Worm (Caenorhabditis elegans) whole organism, L4 larva: ENCODE data around the gene srt-28.

ENCODE experiments used
- F26F4.8 ChIP-seq: fragments of 200-800 bp; sonication (Bioruptor generic); conservative IDR thresholded peaks from 2 replicates; pipeline ENCODE4 v1.3.6; 2022; ENCODE audit warnings: missing genetic modification characterization, missing compliant biosample characterization
- F49E8.2 ChIP-seq: sonication (generic microtip); optimal IDR thresholded peaks from 2 replicates; lab custom pipeline; 2016; ENCODE audit warnings: missing compliant biosample characterization, mild to moderate bottlenecking, missing genetic modification characterization, borderline replicate concordance
- R02D3.7 ChIP-seq: fragments of 150-350 bp; sonication (generic microtip); optimal IDR thresholded peaks from 3 replicates; lab custom pipeline; 2014; ENCODE audit warnings: missing biosample characterization, missing genetic modification characterization
- T26A8.4 ChIP-seq: fragments of 200-800 bp; sonication (Bioruptor generic); IDR thresholded peaks from 2 replicates; pipeline ENCODE4 v1.3.6; 2022; ENCODE audit warnings: missing genetic modification characterization, missing compliant biosample characterization
- Y105C5A.15 ChIP-seq: fragments of 200-800 bp; sonication (Bioruptor generic); IDR thresholded peaks from 2 replicates; pipeline ENCODE4 v1.3.6; 2022; ENCODE audit warnings: missing genetic modification characterization, missing compliant biosample characterization
- Y48G9A.11 ChIP-seq: fragments of 200-800 bp; sonication (Bioruptor generic); IDR thresholded peaks from 2 replicates; pipeline ENCODE4 v1.3.6; 2022; ENCODE audit warnings: missing genetic modification reagents, missing genetic modification characterization, missing compliant biosample characterization
- Y5F2A.4 ChIP-seq: fragments of 200-800 bp; sonication (Bioruptor generic); optimal IDR thresholded peaks from 2 replicates; lab custom pipeline; 2018; ENCODE audit warnings: mild to moderate bottlenecking, missing genetic modification characterization, missing compliant biosample characterization
- aha-1 ChIP-seq: fragments of 150-350 bp; peaks from one replicate; lab custom pipeline; 2014; ENCODE audit warnings: missing biosample characterization, missing genetic modification characterization
- aly-2 ChIP-seq: sonication (generic microtip); optimal IDR thresholded peaks from 2 replicates; lab custom pipeline; 2018; ENCODE audit warnings: missing biosample characterization, missing genetic modification characterization
- ama-1 ChIP-seq: fragments of 150-350 bp; optimal IDR thresholded peaks from 2 replicates; lab custom pipeline; 2014; ENCODE audit warnings: inconsistent platforms, mixed read lengths
- arid-1 ChIP-seq: fragments of 200-800 bp; sonication (Bioruptor generic); conservative IDR thresholded peaks from 2 replicates; pipeline ENCODE4 v1.3.6; 2022; ENCODE audit warnings: missing genetic modification reagents, missing genetic modification characterization, missing compliant biosample characterization
- ceh-20 ChIP-seq: fragments of 200-800 bp; sonication (Bioruptor generic); IDR thresholded peaks from 2 replicates; pipeline ENCODE4 v1.3.6; 2022; ENCODE audit warnings: missing genetic modification reagents, missing genetic modification characterization, missing compliant biosample characterization
- ceh-28 ChIP-seq: fragments of 150-350 bp; optimal IDR thresholded peaks from 2 replicates; lab custom pipeline; 2014; ENCODE audit warnings: missing biosample characterization, missing genetic modification reagents, missing genetic modification characterization
- ceh-44 ChIP-seq: fragments of 200-800 bp; sonication (Bioruptor generic); IDR thresholded peaks from 2 replicates; pipeline ENCODE4 v1.3.6; 2022; ENCODE audit warnings: missing genetic modification reagents, missing genetic modification characterization, missing compliant biosample characterization
- ceh-82 ChIP-seq: sonication (generic microtip); optimal IDR thresholded peaks from 2 replicates; lab custom pipeline; 2017; ENCODE audit warnings: missing biosample characterization, missing genetic modification characterization
- ctbp-1 ChIP-seq: fragments of 200-800 bp; sonication (Bioruptor generic); IDR thresholded peaks from 2 replicates; pipeline ENCODE4 v1.3.6; 2022; ENCODE audit warnings: missing genetic modification reagents, missing genetic modification characterization, missing compliant biosample characterization
- dmd-6 ChIP-seq: fragments of 200-800 bp; sonication (Bioruptor generic); IDR thresholded peaks from 2 replicates; pipeline ENCODE4 v1.3.6; 2022; ENCODE audit warnings: missing genetic modification reagents, missing genetic modification characterization, missing compliant biosample characterization
- duxl-1 ChIP-seq: sonication (generic microtip); optimal IDR thresholded peaks from 2 replicates; lab custom pipeline; 2016; ENCODE audit warnings: mild to moderate bottlenecking, missing genetic modification characterization, moderate library complexity, missing compliant biosample characterization; ENCODE audit not compliant: poor library complexity
- egl-27 ChIP-seq: sonication (generic microtip); optimal IDR thresholded peaks from 3 replicates; lab custom pipeline; 2017; ENCODE audit warnings: missing biosample characterization, missing genetic modification reagents, missing genetic modification characterization
- fkh-10 ChIP-seq: fragments of 150-350 bp; optimal IDR thresholded peaks from 2 replicates; lab custom pipeline; 2014; ENCODE audit warnings: missing biosample characterization, missing genetic modification reagents, missing genetic modification characterization
- fos-1 ChIP-seq: fragments of 150-350 bp; optimal IDR thresholded peaks from 2 replicates; lab custom pipeline; 2014; ENCODE audit warnings: missing biosample characterization, missing genetic modification characterization
- gei-8 ChIP-seq: fragments of 200-800 bp; sonication (Bioruptor generic); optimal IDR thresholded peaks from 2 replicates; lab custom pipeline; 2018; ENCODE audit warnings: mild to moderate bottlenecking, missing genetic modification characterization, missing compliant biosample characterization
- hif-1 ChIP-seq, 2 experiments: sonication (generic microtip); optimal IDR thresholded peaks; 2 replicates each; lab custom pipeline; 2016 to 2017; ENCODE audit warnings: missing compliant biosample characterization in 2 of 2, missing genetic modification characterization in 2 of 2, missing genetic modification reagents in 2 of 2, missing genotype in 2 of 2, mild to moderate bottlenecking in 1 of 2
- lin-1 ChIP-seq: fragments of 200-800 bp; sonication (Bioruptor generic); IDR thresholded peaks from 2 replicates; pipeline ENCODE4 v1.3.6; 2022; ENCODE audit warnings: missing genetic modification reagents, missing genetic modification characterization, missing compliant biosample characterization
- lin-13 ChIP-seq: fragments of 150-350 bp; optimal IDR thresholded peaks from 2 replicates; lab custom pipeline; 2014; ENCODE audit warnings: missing biosample characterization, missing genetic modification reagents, missing genetic modification characterization
- lin-29 ChIP-seq: fragments of 200-800 bp; sonication (Bioruptor generic); IDR thresholded peaks from 2 replicates; pipeline ENCODE4 v1.3.6; 2022; ENCODE audit warnings: missing genetic modification reagents, missing genetic modification characterization, missing compliant biosample characterization
- lin-38 ChIP-seq: fragments of 200-800 bp; sonication (Bioruptor generic); IDR thresholded peaks from 2 replicates; pipeline ENCODE4 v1.3.6; 2022; ENCODE audit warnings: missing genetic modification reagents, missing genetic modification characterization, missing compliant biosample characterization
- lin-39 ChIP-seq: fragments of 150-350 bp; optimal IDR thresholded peaks from 2 replicates; lab custom pipeline; 2014; ENCODE audit warnings: missing biosample characterization, missing genetic modification reagents, missing genetic modification characterization
- lsy-2 ChIP-seq, 2 experiments: fragments of 150-350 bp in 1 of 2; sonication (generic microtip) in 1 of 2; optimal IDR thresholded peaks; 2 replicates each; lab custom pipeline; 2014 to 2017; ENCODE audit warnings: missing biosample characterization in 2 of 2, missing genetic modification characterization in 2 of 2
- madf-9 ChIP-seq: fragments of 200-800 bp; sonication (Bioruptor generic); conservative IDR thresholded peaks from 2 replicates; pipeline ENCODE4 v1.3.6; 2022; ENCODE audit warnings: missing genetic modification reagents, missing genetic modification characterization, missing compliant biosample characterization
- mxl-2 ChIP-seq: fragments of 200-800 bp; sonication (Bioruptor generic); conservative IDR thresholded peaks from 2 replicates; pipeline ENCODE4 v1.3.6; 2022; ENCODE audit warnings: missing genetic modification reagents, missing genetic modification characterization, missing compliant biosample characterization
- nhr-10 ChIP-seq: fragments of 150-350 bp; optimal IDR thresholded peaks from 2 replicates; lab custom pipeline; 2014; ENCODE audit warnings: missing biosample characterization, missing genetic modification characterization
- nhr-11 ChIP-seq: fragments of 150-350 bp; optimal IDR thresholded peaks from 2 replicates; lab custom pipeline; 2014; ENCODE audit warnings: missing biosample characterization, missing genetic modification characterization
- nhr-237 ChIP-seq: sonication (generic microtip); optimal IDR thresholded peaks from 2 replicates; lab custom pipeline; 2017; ENCODE audit warnings: missing biosample characterization, missing genetic modification characterization
- nhr-25 ChIP-seq: sonication (generic microtip); optimal IDR thresholded peaks from 2 replicates; lab custom pipeline; 2017; ENCODE audit warnings: missing genetic modification characterization, mild to moderate bottlenecking, missing compliant biosample characterization, antibody characterized with exemption, moderate library complexity, borderline replicate concordance; ENCODE audit not compliant: insufficient read depth
- nhr-41 ChIP-seq: fragments of 200-800 bp; sonication (Bioruptor generic); IDR thresholded peaks from 2 replicates; pipeline ENCODE4 v1.3.6; 2022; ENCODE audit warnings: missing genetic modification reagents, missing genetic modification characterization, missing compliant biosample characterization
- nhr-48 ChIP-seq: sonication (generic microtip); optimal IDR thresholded peaks from 2 replicates; lab custom pipeline; 2016; ENCODE audit warnings: mild to moderate bottlenecking, missing genetic modification characterization, missing compliant biosample characterization
- nhr-6 ChIP-seq: fragments of 150-350 bp; optimal IDR thresholded peaks from 2 replicates; lab custom pipeline; 2014; ENCODE audit warnings: missing biosample characterization, missing genetic modification characterization
- nhr-76 ChIP-seq: fragments of 150-350 bp; optimal IDR thresholded peaks from 2 replicates; lab custom pipeline; 2014; ENCODE audit warnings: missing biosample characterization, missing genetic modification characterization
- pha-4 ChIP-seq, 2 experiments: fragments of 150-350 bp in 1 of 2; fragments of 200-800 bp in 1 of 2; sonication (Bioruptor generic) in 1 of 2; IDR thresholded peaks in 1 of 2; optimal IDR thresholded peaks in 1 of 2; 2 replicates each; pipeline versions ENCODE4 v1.3.6 to Lab custom; 2014 to 2022; ENCODE audit warnings: missing genetic modification characterization in 2 of 2, missing genetic modification reagents in 2 of 2, missing biosample characterization in 1 of 2, missing compliant biosample characterization in 1 of 2
- pqm-1 ChIP-seq: sonication (generic microtip); optimal IDR thresholded peaks from 2 replicates; lab custom pipeline; 2017; ENCODE audit warnings: missing biosample characterization, missing genetic modification characterization
- rbr-2 ChIP-seq: sonication (generic microtip); optimal IDR thresholded peaks from 2 replicates; lab custom pipeline; 2016; ENCODE audit warnings: missing genotype, missing genetic modification characterization, missing compliant biosample characterization
- sdz-12 ChIP-seq: fragments of 200-800 bp; sonication (Bioruptor generic); optimal IDR thresholded peaks from 2 replicates; lab custom pipeline; 2018; ENCODE audit warnings: mild to moderate bottlenecking, missing genetic modification characterization, missing compliant biosample characterization
- set-16 ChIP-seq: fragments of 200-800 bp; sonication (Bioruptor generic); IDR thresholded peaks from 2 replicates; pipeline ENCODE4 v1.3.6; 2022; ENCODE audit warnings: missing genetic modification reagents, missing genetic modification characterization, missing compliant biosample characterization
- skn-1 ChIP-seq: fragments of 150-350 bp; optimal IDR thresholded peaks from 2 replicates; lab custom pipeline; 2014; ENCODE audit warnings: missing biosample characterization, missing genetic modification characterization
- spr-1 ChIP-seq: sonication (generic microtip); optimal IDR thresholded peaks from 2 replicates; lab custom pipeline; 2016; ENCODE audit warnings: mild to moderate bottlenecking, missing genetic modification characterization, missing compliant biosample characterization
- tag-97 ChIP-seq: fragments of 200-800 bp; sonication (Bioruptor generic); IDR thresholded peaks from 2 replicates; pipeline ENCODE4 v1.3.6; 2022; ENCODE audit warnings: missing genetic modification characterization, missing compliant biosample characterization
- unc-130 ChIP-seq: sonication (generic microtip); optimal IDR thresholded peaks from 2 replicates; lab custom pipeline; 2016; ENCODE audit warnings: missing genetic modification reagents, missing genetic modification characterization, missing compliant biosample characterization
- vab-7 ChIP-seq: fragments of 200-800 bp; sonication (Bioruptor generic); IDR thresholded peaks from 2 replicates; pipeline ENCODE4 v1.3.6; 2022; ENCODE audit warnings: missing genetic modification reagents, missing genetic modification characterization, missing compliant biosample characterization
- zag-1 ChIP-seq: fragments of 150-350 bp; optimal IDR thresholded peaks from 2 replicates; lab custom pipeline; 2014; ENCODE audit warnings: missing biosample characterization, missing genetic modification characterization
- zfp-3 ChIP-seq: fragments of 200-800 bp; sonication (Bioruptor generic); conservative IDR thresholded peaks from 2 replicates; pipeline ENCODE4 v1.3.6; 2022; ENCODE audit warnings: missing genetic modification reagents, missing genetic modification characterization, missing compliant biosample characterization
- zip-11 ChIP-seq: fragments of 200-800 bp; sonication (Bioruptor generic); IDR thresholded peaks from 2 replicates; pipeline ENCODE4 v1.3.6; 2022; ENCODE audit warnings: missing genetic modification characterization, missing compliant biosample characterization

srt-28 gene

ce11 chrV:2672603-2673002, 40.8 kb downstream of the srt-28 start, which contains the start of gene W02G9.3 (continued):
- TF ChIP-seq ceh-20 (GFP tag; lab: Robert Waterston, UW): no peak
- peak; percentile 40 for TF ChIP-seq unc-130 (GFP tag; lab: Kevin White, UChicago)
- TF ChIP-seq pqm-1 (tag; lab: Kevin White, UChicago): no peak
- no peak for TF ChIP-seq nhr-41 (GFP tag; lab: Robert Waterston, UW)
- no peak for TF ChIP-seq ctbp-1 (GFP tag; lab: Robert Waterston, UW)
- TF ChIP-seq pha-4 (GFP tag; IDR thresholded peaks at IDR 0.05; lab: Robert Waterston, UW): no peak
- TF ChIP-seq pha-4 (tag; optimal IDR thresholded peaks at IDR 0.05; lab: Kevin White, UChicago): peak; percentile 81
- no peak for TF ChIP-seq R02D3.7 (tag; lab: Kevin White, UChicago)
- TF ChIP-seq Y105C5A.15 (GFP tag; lab: Robert Waterston, UW): no peak
- TF ChIP-seq egl-27 (tag; lab: Kevin White, UChicago): no peak
- no peak for TF ChIP-seq zfp-3
- 0 out of 2 replicates have a peak, but pooled peaks have one; percentile 31 for TF ChIP-seq Y48G9A.11 (GFP tag; lab: Robert Waterston, UW)
- no peak for TF ChIP-seq gei-8 (GFP tag; lab: Kevin White, UChicago)
- TF ChIP-seq lin-1: no peak
- TF ChIP-seq F26F4.8: no peak
- TF ChIP-seq lsy-2 (tag; optimal IDR thresholded peaks at IDR 0.05; lab: Kevin White, UChicago): peak; percentile 10 to 91
- TF ChIP-seq nhr-25 (tag; lab: Kevin White, UChicago): no peak
- TF ChIP-seq ceh-44 (GFP tag; lab: Robert Waterston, UW): 0 out of 2 replicates have a peak, but pooled peaks have one; percentile 11
- TF ChIP-seq hif-1 (tag; optimal IDR thresholded peaks at IDR 0.05; lab: Kevin White, UChicago): peak in 1 of 2 experiments; percentile 71
- TF ChIP-seq ceh-82 (tag; lab: Kevin White, UChicago): no peak
- no peak for TF ChIP-seq fos-1 (tag; lab: Kevin White, UChicago)
- no peak for TF ChIP-seq lin-39 (tag; lab: Kevin White, UChicago)
- no peak for TF ChIP-seq duxl-1 (tag; lab: Kevin White, UChicago)
- TF ChIP-seq skn-1 (tag; lab: Kevin White, UChicago): no peak
- no peak for TF ChIP-seq zip-11 (GFP tag; lab: Robert Waterston, UW)
- peak; percentile 27; the same call in 1 of the 2 replicates for TF ChIP-seq vab-7 (GFP tag; lab: Robert Waterston, UW)
- TF ChIP-seq Y5F2A.4 (GFP tag; lab: Kevin White, UChicago): no peak
- TF ChIP-seq aha-1 (tag; lab: Kevin White, UChicago): no peak
- no peak for TF ChIP-seq nhr-10
- TF ChIP-seq arid-1 (GFP tag; lab: Robert Waterston, UW): no peak
- no peak for TF ChIP-seq nhr-48 (tag; lab: Kevin White, UChicago)
- no peak for TF ChIP-seq nhr-237 (tag; lab: Kevin White, UChicago)
- TF ChIP-seq lin-13: peak; percentile 86
- TF ChIP-seq nhr-11 (tag; lab: Kevin White, UChicago): peak; percentile 96
- TF ChIP-seq madf-9 (GFP tag; lab: Robert Waterston, UW): no peak
- TF ChIP-seq nhr-6 (tag; lab: Kevin White, UChicago): peak; percentile 22
- TF ChIP-seq ama-1 (lab: Kevin White, UChicago): no peak
- TF ChIP-seq F49E8.2 (tag; lab: Kevin White, UChicago): peak; percentile 24
- TF ChIP-seq tag-97 (GFP tag; lab: Robert Waterston, UW): no peak
- peak; percentile 68 for TF ChIP-seq rbr-2 (tag; lab: Kevin White, UChicago)
- TF ChIP-seq sdz-12 (GFP tag; lab: Kevin White, UChicago): no peak
- TF ChIP-seq ceh-28 (tag; lab: Kevin White, UChicago): no peak
- peak; percentile 75 for TF ChIP-seq fkh-10 (GFP tag; lab: Kevin White, UChicago)
- no peak for TF ChIP-seq spr-1 (tag; lab: Kevin White, UChicago)
- peak; percentile 24; the same call in 1 of the 2 replicates for TF ChIP-seq dmd-6 (GFP tag; lab: Robert Waterston, UW)
- TF ChIP-seq zag-1 (tag; lab: Kevin White, UChicago): no peak
- TF ChIP-seq lin-38 (GFP tag; lab: Robert Waterston, UW): peak; percentile 97
- no peak for TF ChIP-seq mxl-2 (GFP tag; lab: Robert Waterston, UW)
- no peak for TF ChIP-seq aly-2 (tag; lab: Kevin White, UChicago)
- no peak for TF ChIP-seq lin-29
- no peak for TF ChIP-seq T26A8.4 (GFP tag; lab: Robert Waterston, UW)
- no peak for TF ChIP-seq nhr-76
- no peak for TF ChIP-seq set-16 (GFP tag; lab: Robert Waterston, UW)
